Worm (Caenorhabditis elegans) whole organism, midembryonic: ENCODE data around the gene fbxb-1.

Experiments used
- flt-1 ChIP-seq: fragments of 200-800 bp; sonication (Bioruptor generic); IDR thresholded peaks from 2 replicates; pipeline ENCODE4 v1.3.6; 2022; ENCODE audit warnings: missing genetic modification characterization, missing compliant biosample characterization
- ref-1 ChIP-seq: fragments of 200-800 bp; sonication (Bioruptor generic); conservative IDR thresholded peaks from 2 replicates; pipeline ENCODE4 v1.3.6; 2022; ENCODE audit warnings: missing genetic modification reagents, missing genetic modification characterization, missing compliant biosample characterization
- tab-1 ChIP-seq: fragments of 200-800 bp; sonication (Bioruptor generic); IDR thresholded peaks from 2 replicates; pipeline ENCODE4 v1.3.6; 2022; ENCODE audit warnings: missing genetic modification characterization, missing compliant biosample characterization

ce11 chrV:19240129-19240528 is at the start of gene fbxb-1, which contains the start of gene fbxb-115:
- TF ChIP-seq flt-1 (GFP tag; lab: Robert Waterston, UW) (no peak), ref-1 (GFP tag; lab: Robert Waterston, UW) (no peak), tab-1 (GFP tag; lab: Robert Waterston, UW) (no peak)
